Worm (Caenorhabditis elegans): ENCODE results near the gene W02D7.8.

ce11 chrV:8323545-8323944 lies 17.3 kb upstream of the W02D7.8 start:
- TF ChIP-seq ama-1 (optimal IDR thresholded peaks at IDR 0.05), result no peak
- TF ChIP-seq ama-1 (GFP tag; optimal IDR thresholded peaks at IDR 0.05), result no peak
- no peak for TF ChIP-seq snpc-4 (GFP tag; optimal IDR thresholded peaks at IDR 0.05)
- no peak for TF ChIP-seq snpc-4 (tag; optimal IDR thresholded peaks at IDR 0.05)
- no peak for TF ChIP-seq sea-2 (GFP tag; IDR thresholded peaks at IDR 0.05)
- TF ChIP-seq unc-130 (GFP tag; optimal IDR thresholded peaks at IDR 0.05), result no peak
- no peak for TF ChIP-seq F52B5.7 (tag; optimal IDR thresholded peaks at IDR 0.05)
- no peak for TF ChIP-seq F57C9.4 (tag; optimal IDR thresholded peaks at IDR 0.05)
